Worm (Caenorhabditis elegans) whole organism, late embryonic: ENCODE data around the gene metl-6.

ENCODE experiments used
- ceh-2 ChIP-seq: sonication (generic microtip); optimal IDR thresholded peaks from 2 replicates; lab custom pipeline; 2016; ENCODE audit warnings: missing genotype, missing genetic modification characterization, missing compliant biosample characterization
- ceh-24 ChIP-seq: sonication (generic microtip); optimal IDR thresholded peaks from 2 replicates; lab custom pipeline; 2016; ENCODE audit warnings: mild to moderate bottlenecking, missing genetic modification characterization, missing compliant biosample characterization
- elt-4 ChIP-seq: sonication (generic microtip); optimal IDR thresholded peaks from 2 replicates; lab custom pipeline; 2016; ENCODE audit warnings: missing genetic modification characterization, missing compliant biosample characterization
- sdc-2 ChIP-seq: sonication (generic microtip); optimal IDR thresholded peaks from 2 replicates; lab custom pipeline; 2016; ENCODE audit warnings: missing genotype, missing genetic modification characterization, missing compliant biosample characterization

Gene metl-6

ce11 chrIII:3871763-3872486 lies 49.6 kb downstream of the metl-6 start:
- TF ChIP-seq ceh-24 (tag; lab: Kevin White, UChicago) (no peak), elt-4 (tag; lab: Kevin White, UChicago) (no peak), sdc-2 (tag; lab: Kevin White, UChicago) (no peak), ceh-2 (tag; lab: Kevin White, UChicago) (no peak)
